Fruit fly (Drosophila melanogaster) S2 (cell line): ENCODE data around the gene CG42353.

ENCODE experiments used
- CG8478 ChIP-seq: fragments of >200 bp; optimal IDR thresholded peaks from 2 replicates; lab custom pipeline; 2018
- CTCF ChIP-seq, 2 experiments: fragments of >200 bp; optimal IDR thresholded peaks; 2 replicates each; lab custom pipeline; 2018

- no peak for TF ChIP-seq CTCF (optimal IDR thresholded peaks at IDR 0.05; lab: Kevin White, UChicago)
- TF ChIP-seq CG8478 (lab: Kevin White, UChicago), result no peak
These were observed 21.8 kb downstream of the CG42353 start, which contains the start of gene CG8958 for dm6 chrX:16082932-16083331.
